Fruit fly (Drosophila melanogaster) whole organism, embryonic: ENCODE measurements around the gene Lerp.
A peak's percentile ranks its signal among the peaks of the same experiment; 100 is the strongest.

Source experiments
- B-H1 ChIP-seq: fragments of 200-800 bp; sonication (Bioruptor generic); IDR thresholded peaks from 3 replicates; pipeline ENCODE4 v1.3.6; 2022; ENCODE audit warnings: missing biosample characterization, missing genetic modification characterization
- Bdp1 ChIP-seq: fragments of 200-800 bp; sonication (Bioruptor generic); optimal IDR thresholded peaks from 3 replicates; lab custom pipeline; 2016; ENCODE audit warnings: missing biosample characterization, missing genetic modification characterization
- Blimp-1 ChIP-seq: fragments of 200-800 bp; sonication (Bioruptor generic); optimal IDR thresholded peaks from 3 replicates; lab custom pipeline; 2018; ENCODE audit warnings: missing biosample characterization, missing genetic modification characterization, mild to moderate bottlenecking, moderate library complexity, missing genetic modification reagents
- CG11093 ChIP-seq: fragments of 200-800 bp; sonication (Bioruptor generic); IDR thresholded peaks from 3 replicates; pipeline ENCODE4 v1.3.6; 2022; ENCODE audit warnings: missing biosample characterization, missing genetic modification characterization
- CG1233 ChIP-seq: fragments of 200-800 bp; sonication (Bioruptor generic); optimal IDR thresholded peaks from 4 replicates; lab custom pipeline; 2018; ENCODE audit warnings: missing biosample characterization, mild to moderate bottlenecking, missing genetic modification characterization
- CG13123 ChIP-seq: fragments of 200-800 bp; sonication (Bioruptor generic); optimal IDR thresholded peaks from 2 replicates; lab custom pipeline; 2016; ENCODE audit warnings: missing biosample characterization, missing genetic modification characterization
- CG13624 ChIP-seq: fragments of 200-800 bp; sonication (Bioruptor generic); optimal IDR thresholded peaks from 2 replicates; lab custom pipeline; 2016; ENCODE audit warnings: missing biosample characterization, missing genetic modification characterization
- CG14667 ChIP-seq: fragments of 200-800 bp; sonication (Bioruptor generic); IDR thresholded peaks from 2 replicates; pipeline ENCODE4 v1.3.6; 2022; ENCODE audit warnings: missing biosample characterization, missing genetic modification characterization
- CG14860 ChIP-seq: fragments of 200-800 bp; sonication (Bioruptor generic); IDR thresholded peaks from 3 replicates; pipeline ENCODE4 v1.3.6; 2022; ENCODE audit warnings: missing biosample characterization, missing genetic modification characterization; ENCODE audit not compliant: partially characterized antibody
- CG15601 ChIP-seq: fragments of 200-800 bp; sonication (Bioruptor generic); optimal IDR thresholded peaks from 3 replicates; lab custom pipeline; 2019; ENCODE audit warnings: missing biosample characterization, mild to moderate bottlenecking, missing genetic modification characterization, moderate library complexity
- CG15696 ChIP-seq: fragments of 200-800 bp; sonication (Bioruptor generic); optimal IDR thresholded peaks from 2 replicates; lab custom pipeline; 2019; ENCODE audit warnings: missing biosample characterization, mild to moderate bottlenecking, missing genetic modification characterization, moderate library complexity
- CG1602 ChIP-seq: fragments of 200-800 bp; sonication (Bioruptor generic); optimal IDR thresholded peaks from 3 replicates; lab custom pipeline; 2016; ENCODE audit warnings: missing biosample characterization, missing genetic modification characterization
- CG17328 ChIP-seq: fragments of 200-800 bp; sonication (Bioruptor generic); IDR thresholded peaks from 2 replicates; pipeline ENCODE4 v1.3.6; 2022; ENCODE audit warnings: missing biosample characterization, missing genetic modification characterization
- CG31224 ChIP-seq: fragments of 200-800 bp; sonication (Bioruptor generic); IDR thresholded peaks from 2 replicates; pipeline ENCODE4 v1.3.6; 2022; ENCODE audit warnings: missing biosample characterization, missing genetic modification characterization
- CG32532 ChIP-seq: fragments of 200-800 bp; sonication (Bioruptor generic); IDR thresholded peaks from 2 replicates; pipeline ENCODE4 v1.3.6; 2022; ENCODE audit warnings: missing biosample characterization, missing genetic modification characterization
- Deaf1 ChIP-seq: fragments of 200-800 bp; optimal IDR thresholded peaks from 3 replicates; lab custom pipeline; 2019; ENCODE audit warnings: missing biosample characterization, mild to moderate bottlenecking, missing genetic modification characterization, moderate library complexity
- Hey ChIP-seq: fragments of 200-800 bp; sonication (Bioruptor generic); optimal IDR thresholded peaks from 3 replicates; lab custom pipeline; 2018; ENCODE audit warnings: missing biosample characterization, mild to moderate bottlenecking, missing genetic modification characterization
- Hmx ChIP-seq: fragments of 200-800 bp; sonication (Bioruptor generic); optimal IDR thresholded peaks from 2 replicates; lab custom pipeline; 2016; ENCODE audit warnings: missing biosample characterization, missing genetic modification characterization
- Mrtf ChIP-seq: fragments of 200-800 bp; sonication (Bioruptor generic); IDR thresholded peaks from 3 replicates; pipeline ENCODE4 v1.3.6; 2022; ENCODE audit warnings: missing biosample characterization, missing genetic modification characterization
- Six4 ChIP-seq: fragments of 200-800 bp; sonication (Bioruptor generic); optimal IDR thresholded peaks from 2 replicates; lab custom pipeline; 2016; ENCODE audit warnings: missing biosample characterization, missing genetic modification characterization
- amos ChIP-seq: fragments of 200-800 bp; sonication (Bioruptor generic); IDR thresholded peaks from 2 replicates; pipeline ENCODE4 v1.3.6; 2022; ENCODE audit warnings: missing biosample characterization, missing genetic modification characterization; ENCODE audit not compliant: partially characterized antibody
- az2 ChIP-seq: fragments of 200-800 bp; sonication (Bioruptor generic); optimal IDR thresholded peaks from 3 replicates; lab custom pipeline; 2016; ENCODE audit warnings: missing biosample characterization, missing genetic modification characterization
- bab2 ChIP-seq: fragments of 200-800 bp; sonication (Bioruptor generic); optimal IDR thresholded peaks from 2 replicates; lab custom pipeline; 2016; ENCODE audit warnings: missing biosample characterization, missing genetic modification characterization
- bsh ChIP-seq, 2 experiments: fragments of 200-800 bp; sonication (Bioruptor generic); optimal IDR thresholded peaks; 2 replicates each; lab custom pipeline; 2017 to 2018; ENCODE audit warnings: mild to moderate bottlenecking in 2 of 2, missing biosample characterization in 2 of 2, missing genetic modification characterization in 2 of 2, moderate library complexity in 1 of 2
- cg ChIP-seq: fragments of 200-800 bp; sonication (Bioruptor generic); optimal IDR thresholded peaks from 3 replicates; lab custom pipeline; 2019; ENCODE audit warnings: missing biosample characterization, mild to moderate bottlenecking, missing genetic modification characterization, moderate library complexity
- crp ChIP-seq, 2 experiments: fragments of 200-800 bp; sonication (Bioruptor generic); optimal IDR thresholded peaks; 2 replicates in 1 of 2; 3 replicates in 1 of 2; lab custom pipeline; 2017; ENCODE audit warnings: missing biosample characterization in 2 of 2, missing genetic modification characterization in 2 of 2, mild to moderate bottlenecking in 1 of 2, moderate library complexity in 1 of 2
- dimm ChIP-seq: fragments of 200-800 bp; sonication (Bioruptor generic); IDR thresholded peaks from 2 replicates; pipeline ENCODE4 v1.3.6; 2022; ENCODE audit warnings: missing biosample characterization, missing genetic modification characterization
- dmrt11E ChIP-seq: fragments of 200-800 bp; sonication (Bioruptor generic); optimal IDR thresholded peaks from 3 replicates; lab custom pipeline; 2018; ENCODE audit warnings: missing biosample characterization, mild to moderate bottlenecking, missing genetic modification characterization, moderate library complexity
- dysf ChIP-seq: fragments of 200-800 bp; sonication (Bioruptor generic); IDR thresholded peaks from 3 replicates; pipeline ENCODE4 v1.3.6; 2022; ENCODE audit warnings: missing biosample characterization, missing genetic modification characterization
- en ChIP-seq: fragments of 200-800 bp; sonication (Bioruptor generic); optimal IDR thresholded peaks from 2 replicates; lab custom pipeline; 2016; ENCODE audit warnings: missing biosample characterization, missing genetic modification characterization
- fd102C ChIP-seq: fragments of 200-800 bp; sonication (Bioruptor generic); optimal IDR thresholded peaks from 2 replicates; lab custom pipeline; 2018; ENCODE audit warnings: missing biosample characterization, mild to moderate bottlenecking, missing genetic modification characterization, moderate library complexity
- fd3F ChIP-seq: fragments of 200-800 bp; sonication (Bioruptor generic); optimal IDR thresholded peaks from 2 replicates; lab custom pipeline; 2018; ENCODE audit warnings: missing biosample characterization, mild to moderate bottlenecking, missing genetic modification characterization, moderate library complexity
- lilli ChIP-seq: fragments of 200-800 bp; sonication (Bioruptor generic); optimal IDR thresholded peaks from 3 replicates; lab custom pipeline; 2016; ENCODE audit warnings: missing biosample characterization, missing genetic modification characterization
- oc ChIP-seq: fragments of 200-800 bp; sonication (Bioruptor generic); optimal IDR thresholded peaks from 2 replicates; lab custom pipeline; 2018; ENCODE audit warnings: missing biosample characterization, mild to moderate bottlenecking, missing genetic modification characterization, moderate library complexity
- odd ChIP-seq: fragments of 200-800 bp; sonication (Bioruptor generic); optimal IDR thresholded peaks from 2 replicates; lab custom pipeline; 2017; ENCODE audit warnings: missing biosample characterization, mild to moderate bottlenecking, missing genetic modification characterization
- pfk ChIP-seq: fragments of 200-800 bp; sonication (Bioruptor generic); optimal IDR thresholded peaks from 2 replicates; lab custom pipeline; 2018; ENCODE audit warnings: missing biosample characterization, mild to moderate bottlenecking, missing genetic modification characterization, moderate library complexity
- pum ChIP-seq: fragments of 200-800 bp; sonication (Bioruptor generic); optimal IDR thresholded peaks from 2 replicates; lab custom pipeline; 2016; ENCODE audit warnings: missing biosample characterization, missing genetic modification characterization
- rib ChIP-seq: fragments of 200-800 bp; sonication (Bioruptor generic); IDR thresholded peaks from 2 replicates; pipeline ENCODE4 v1.3.6; 2022; ENCODE audit warnings: missing biosample characterization, missing genetic modification characterization
- salm ChIP-seq: fragments of 200-800 bp; sonication (Bioruptor generic); optimal IDR thresholded peaks from 2 replicates; lab custom pipeline; 2018; ENCODE audit warnings: missing biosample characterization, mild to moderate bottlenecking, missing genetic modification characterization
- sens-2 ChIP-seq: fragments of 200-800 bp; sonication (Bioruptor generic); IDR thresholded peaks from 2 replicates; pipeline ENCODE4 v1.3.6; 2022; ENCODE audit warnings: missing biosample characterization, missing genetic modification characterization
- sug ChIP-seq: fragments of 200-800 bp; optimal IDR thresholded peaks from 2 replicates; lab custom pipeline; 2019; ENCODE audit warnings: missing biosample characterization, mild to moderate bottlenecking, missing genetic modification characterization, moderate library complexity
- tin ChIP-seq: fragments of 200-800 bp; sonication (Bioruptor generic); optimal IDR thresholded peaks from 3 replicates; lab custom pipeline; 2016; ENCODE audit warnings: missing biosample characterization, missing genetic modification characterization
- tx ChIP-seq: fragments of 200-800 bp; sonication (Bioruptor generic); optimal IDR thresholded peaks from 2 replicates; lab custom pipeline; 2016; ENCODE audit warnings: missing biosample characterization, missing genetic modification characterization
- usp ChIP-seq: fragments of >200 bp; optimal IDR thresholded peaks from 2 replicates; lab custom pipeline; 2017; ENCODE audit warnings: missing biosample characterization, missing genetic modification characterization

The Lerp gene

dm6 chr3R:26881121-26881895, 18.4 kb upstream of the Lerp start, which contains the start of the genes ro and T48 (continued):
- TF ChIP-seq CG13123 (GFP tag; lab: Kevin White, UChicago) (peak; percentile 7), Six4 (GFP tag; lab: Kevin White, UChicago) (peak; percentile 31), Mrtf (peak; percentile 29; the same call in 1 of the 3 replicates), az2 (GFP tag; lab: Kevin White, UChicago) (peak; percentile 34), CG17328 (0 out of 2 replicates have a peak, but pooled peaks have one; percentile 41), CG15696 (peak; percentile 30), Deaf1 (tag; lab: Kevin White, UChicago) (peak; percentile 42), bsh (GFP tag; optimal IDR thresholded peaks at IDR 0.05; lab: Kevin White, UChicago) (peak in 1 of 2 experiments; percentile 9), oc (tag; lab: Kevin White, UChicago) (peak; percentile 56), lilli (GFP tag; lab: Kevin White, UChicago) (peak; percentile 57), amos (peak; percentile 78), fd102C (GFP tag; lab: Kevin White, UChicago) (no peak), Blimp-1 (peak; percentile 43), crp (GFP tag; optimal IDR thresholded peaks at IDR 0.05; lab: Kevin White, UChicago) (peak in 1 of 2 experiments; percentile 19), sens-2 (GFP tag; lab: Robert Waterston, UW) (no peak), CG31224 (GFP tag; lab: Robert Waterston, UW) (no peak), tin (GFP tag; lab: Kevin White, UChicago) (peak; percentile 51), Bdp1 (GFP tag; lab: Kevin White, UChicago) (peak; percentile 71), CG15601 (tag; lab: Kevin White, UChicago) (peak; percentile 62), CG11093 (GFP tag; lab: Robert Waterston, UW) (no peak), cg (GFP tag; lab: Kevin White, UChicago) (no peak), dysf (GFP tag; lab: Robert Waterston, UW) (0 out of 3 replicates have a peak, but pooled peaks have one; percentile 39), salm (tag; lab: Kevin White, UChicago) (no peak), CG1233 (no peak), usp (GFP tag; lab: Kevin White, UChicago) (no peak), sug (tag; lab: Kevin White, UChicago) (peak; percentile 66), en (GFP tag; lab: Kevin White, UChicago) (no peak), CG14860 (GFP tag; lab: Robert Waterston, UW) (0 out of 3 replicates have a peak, but pooled peaks have one; percentile 8), rib (GFP tag; lab: Robert Waterston, UW) (no peak), dmrt11E (peak; percentile 44), B-H1 (GFP tag; lab: Robert Waterston, UW) (no peak), pum (GFP tag; lab: Kevin White, UChicago) (peak; percentile 35), fd3F (GFP tag; lab: Kevin White, UChicago) (no peak), CG13624 (GFP tag; lab: Kevin White, UChicago) (peak; percentile 85), odd (GFP tag; lab: Kevin White, UChicago) (no peak), tx (GFP tag; lab: Kevin White, UChicago) (peak; percentile 17), CG14667 (no peak), bab2 (GFP tag; lab: Kevin White, UChicago) (peak; percentile 16), pfk (GFP tag; lab: Kevin White, UChicago) (no peak), CG32532 (GFP tag; lab: Robert Waterston, UW) (no peak; the same call in none of the 2 replicates), Hey (tag; lab: Kevin White, UChicago) (no peak), dimm (GFP tag; lab: Robert Waterston, UW) (no peak), Hmx (no peak), CG1602 (GFP tag; lab: Kevin White, UChicago) (no peak)
